Worm (Caenorhabditis elegans) whole organism, midembryonic: ENCODE results near the gene F37A4.4.

ENCODE experiments used
- T22C8.4 ChIP-seq: fragments of 200-800 bp; sonication (Bioruptor generic); IDR thresholded peaks from 2 replicates; pipeline ENCODE4 v1.3.6; 2022; ENCODE audit warnings: missing genetic modification characterization, missing compliant biosample characterization
- cog-1 ChIP-seq: sonication (generic microtip); optimal IDR thresholded peaks from 2 replicates; lab custom pipeline; 2016; ENCODE audit warnings: missing genetic modification characterization, missing compliant biosample characterization
- flt-1 ChIP-seq: fragments of 200-800 bp; sonication (Bioruptor generic); IDR thresholded peaks from 2 replicates; pipeline ENCODE4 v1.3.6; 2022; ENCODE audit warnings: missing genetic modification characterization, missing compliant biosample characterization
- klf-2 ChIP-seq: fragments of 200-800 bp; sonication (Bioruptor generic); conservative IDR thresholded peaks from 2 replicates; pipeline ENCODE4 v1.3.6; 2022; ENCODE audit warnings: missing genetic modification reagents, missing genetic modification characterization, missing compliant biosample characterization
- med-1 ChIP-seq: sonication (generic microtip); optimal IDR thresholded peaks from 2 replicates; lab custom pipeline; 2017; ENCODE audit warnings: missing genetic modification characterization, mild to moderate bottlenecking, missing compliant biosample characterization, antibody characterized with exemption, missing genetic modification reagents; ENCODE audit not compliant: insufficient read depth
- ref-1 ChIP-seq: fragments of 200-800 bp; sonication (Bioruptor generic); conservative IDR thresholded peaks from 2 replicates; pipeline ENCODE4 v1.3.6; 2022; ENCODE audit warnings: missing genetic modification reagents, missing genetic modification characterization, missing compliant biosample characterization
- tab-1 ChIP-seq: fragments of 200-800 bp; sonication (Bioruptor generic); IDR thresholded peaks from 2 replicates; pipeline ENCODE4 v1.3.6; 2022; ENCODE audit warnings: missing genetic modification characterization, missing compliant biosample characterization
- ztf-23 ChIP-seq: fragments of 200-800 bp; sonication (Bioruptor generic); IDR thresholded peaks from 2 replicates; pipeline ENCODE4 v1.3.6; 2022; ENCODE audit warnings: missing genetic modification reagents, missing genetic modification characterization, missing compliant biosample characterization
- ztf-29 ChIP-seq: fragments of 200-800 bp; sonication (Bioruptor generic); IDR thresholded peaks from 2 replicates; pipeline ENCODE4 v1.3.6; 2022; ENCODE audit warnings: missing genetic modification reagents, missing genetic modification characterization, missing compliant biosample characterization

F37A4.4 gene

ce11 chrIII:6709983-6710382 lies 3.4 kb upstream of the F37A4.4 start, which contains the start of gene isw-1:
Gene isw-1, minus strand, starts transcription at chrIII:6710100.
- TF ChIP-seq T22C8.4 (GFP tag; lab: Robert Waterston, UW): no peak
- TF ChIP-seq med-1: no peak
- no peak for TF ChIP-seq tab-1 (GFP tag; lab: Robert Waterston, UW)
- no peak for TF ChIP-seq flt-1 (GFP tag; lab: Robert Waterston, UW)
- no peak for TF ChIP-seq klf-2
- peak; percentile 56 for TF ChIP-seq cog-1 (tag; lab: Kevin White, UChicago)
- TF ChIP-seq ztf-23 (GFP tag; lab: Robert Waterston, UW): no peak

ce11 chrIII:6711590-6711989 lies 1.8 kb upstream of the F37A4.4 start, which contains the start of gene F37A4.5:
Gene F37A4.5, plus strand, starts transcription at chrIII:6711890.
- TF ChIP-seq cog-1 (tag; lab: Kevin White, UChicago) (no peak), T22C8.4 (GFP tag; lab: Robert Waterston, UW) (no peak), ref-1 (GFP tag; lab: Robert Waterston, UW) (no peak), klf-2 (no peak), med-1 (no peak), ztf-23 (GFP tag; lab: Robert Waterston, UW) (no peak), flt-1 (GFP tag; lab: Robert Waterston, UW) (no peak), ztf-29 (no peak), tab-1 (GFP tag; lab: Robert Waterston, UW) (no peak)

- no peak for TF ChIP-seq med-1
Measured at ce11 chrIII:6718270-6718669, 4.9 kb downstream of the F37A4.4 start, which contains the start of gene F37A4.3. Gene F37A4.3, plus strand, starts transcription at chrIII:6718570.

- TF ChIP-seq klf-2 (no peak), flt-1 (GFP tag; lab: Robert Waterston, UW) (no peak), tab-1 (GFP tag; lab: Robert Waterston, UW) (no peak), cog-1 (tag; lab: Kevin White, UChicago) (no peak), ref-1 (GFP tag; lab: Robert Waterston, UW) (no peak), ztf-29 (no peak), med-1 (no peak), T22C8.4 (GFP tag; lab: Robert Waterston, UW) (no peak), ztf-23 (GFP tag; lab: Robert Waterston, UW) (no peak)
Measured at ce11 chrIII:6722208-6722679, 8.9 kb downstream of the F37A4.4 start, which contains the start of the genes bath-41 and F37A4.2. Gene bath-41, minus strand, starts transcription at chrIII:6722258. Gene F37A4.2, plus strand, starts transcription at chrIII:6722454.

ce11 chrIII:6723089-6723488 lies 9.7 kb downstream of the F37A4.4 start, which contains the start of gene F37A4.1:
Gene F37A4.1, plus strand, starts transcription at chrIII:6723389.
- TF ChIP-seq ztf-29: no peak
- TF ChIP-seq cog-1 (tag; lab: Kevin White, UChicago): no peak
- no peak for TF ChIP-seq tab-1 (GFP tag; lab: Robert Waterston, UW)
- TF ChIP-seq med-1: no peak
- no peak for TF ChIP-seq flt-1 (GFP tag; lab: Robert Waterston, UW)
- TF ChIP-seq ztf-23 (GFP tag; lab: Robert Waterston, UW): no peak
- no peak for TF ChIP-seq T22C8.4 (GFP tag; lab: Robert Waterston, UW)
- no peak for TF ChIP-seq ref-1 (GFP tag; lab: Robert Waterston, UW)
- TF ChIP-seq klf-2: no peak

ce11 chrIII:6725489-6725888 lies 12.1 kb downstream of the F37A4.4 start, which contains the start of gene wdr-4:
Gene wdr-4, plus strand, starts transcription at chrIII:6725789.
- TF ChIP-seq klf-2 (no peak), med-1 (no peak), flt-1 (GFP tag; lab: Robert Waterston, UW) (no peak), tab-1 (GFP tag; lab: Robert Waterston, UW) (no peak), ztf-23 (GFP tag; lab: Robert Waterston, UW) (no peak), T22C8.4 (GFP tag; lab: Robert Waterston, UW) (no peak), ref-1 (GFP tag; lab: Robert Waterston, UW) (no peak), ztf-29 (no peak), cog-1 (tag; lab: Kevin White, UChicago) (no peak)

- TF ChIP-seq ztf-23 (GFP tag; lab: Robert Waterston, UW) (no peak), T22C8.4 (GFP tag; lab: Robert Waterston, UW) (no peak), tab-1 (GFP tag; lab: Robert Waterston, UW) (no peak), cog-1 (tag; lab: Kevin White, UChicago) (no peak), flt-1 (GFP tag; lab: Robert Waterston, UW) (no peak), ref-1 (GFP tag; lab: Robert Waterston, UW) (no peak), ztf-29 (no peak), klf-2 (no peak), med-1 (no peak)
Measured at ce11 chrIII:6730185-6730850, 17.0 kb downstream of the F37A4.4 start, which contains the start of the genes Y102E9.5 and odr-4. Gene Y102E9.5, minus strand, starts transcription at chrIII:6730285. Gene odr-4, plus strand, starts transcription at chrIII:6730800.

- no peak for TF ChIP-seq flt-1 (GFP tag; lab: Robert Waterston, UW)
- TF ChIP-seq cog-1 (tag; lab: Kevin White, UChicago): no peak
- TF ChIP-seq ref-1 (GFP tag; lab: Robert Waterston, UW): no peak
- TF ChIP-seq klf-2: no peak
- TF ChIP-seq ztf-29: no peak
- no peak for TF ChIP-seq T22C8.4 (GFP tag; lab: Robert Waterston, UW)
- no peak for TF ChIP-seq ztf-23 (GFP tag; lab: Robert Waterston, UW)
- TF ChIP-seq med-1: no peak
Measured at ce11 chrIII:6731285-6731684, 17.9 kb downstream of the F37A4.4 start.

- no peak for TF ChIP-seq T22C8.4 (GFP tag; lab: Robert Waterston, UW)
- TF ChIP-seq ztf-29: no peak
- no peak for TF ChIP-seq ztf-23 (GFP tag; lab: Robert Waterston, UW)
- no peak for TF ChIP-seq med-1
- no peak for TF ChIP-seq ref-1 (GFP tag; lab: Robert Waterston, UW)
- TF ChIP-seq tab-1 (GFP tag; lab: Robert Waterston, UW): no peak
- no peak for TF ChIP-seq cog-1 (tag; lab: Kevin White, UChicago)
- TF ChIP-seq klf-2: no peak
- no peak for TF ChIP-seq flt-1 (GFP tag; lab: Robert Waterston, UW)
Measured at ce11 chrIII:6734420-6734819, 21.1 kb downstream of the F37A4.4 start, which contains the start of gene Y102E9.3. Gene Y102E9.3, minus strand, starts transcription at chrIII:6734520.
